Fruit fly (Drosophila melanogaster) whole organism, pupa: ENCODE data around the gene CG5910.

Experiments
- CG10348 ChIP-seq: fragments of 200-800 bp; sonication (Bioruptor generic); IDR thresholded peaks from 2 replicates; pipeline ENCODE4 v1.3.6; 2022; ENCODE audit warnings: missing biosample characterization, missing genetic modification characterization
- CG12605 ChIP-seq: fragments of 200-800 bp; sonication (Bioruptor generic); IDR thresholded peaks from 2 replicates; pipeline ENCODE4 v1.3.6; 2022; ENCODE audit warnings: missing biosample characterization, missing genetic modification characterization
- CG13204 ChIP-seq: fragments of 200-800 bp; sonication (Bioruptor generic); optimal IDR thresholded peaks from 2 replicates; lab custom pipeline; 2018; ENCODE audit warnings: missing biosample characterization, mild to moderate bottlenecking, missing genetic modification characterization, moderate library complexity
- CG14655 ChIP-seq: fragments of 200-800 bp; sonication (Bioruptor generic); optimal IDR thresholded peaks from 3 replicates; lab custom pipeline; 2017; ENCODE audit warnings: mild to moderate bottlenecking, missing biosample characterization, missing genetic modification reagents, missing genetic modification characterization
- CG15710 ChIP-seq: fragments of 200-800 bp; sonication (Bioruptor generic); optimal IDR thresholded peaks from 2 replicates; lab custom pipeline; 2018; ENCODE audit warnings: missing biosample characterization, mild to moderate bottlenecking, missing genetic modification characterization, moderate library complexity
- CG17806 ChIP-seq: fragments of 200-800 bp; sonication (Bioruptor generic); optimal IDR thresholded peaks from 2 replicates; lab custom pipeline; 2018; ENCODE audit warnings: missing biosample characterization, mild to moderate bottlenecking, missing genetic modification characterization, moderate library complexity
- CG32121 ChIP-seq: fragments of 200-800 bp; sonication (Bioruptor generic); IDR thresholded peaks from 2 replicates; pipeline ENCODE4 v1.3.6; 2022; ENCODE audit warnings: missing biosample characterization, missing genetic modification characterization
- CG34367 ChIP-seq: fragments of 200-800 bp; sonication (Bioruptor generic); optimal IDR thresholded peaks from 2 replicates; lab custom pipeline; 2018; ENCODE audit warnings: missing biosample characterization, mild to moderate bottlenecking, missing genetic modification characterization
- CG4496 ChIP-seq: fragments of 200-800 bp; sonication (Bioruptor generic); IDR thresholded peaks from 3 replicates; pipeline ENCODE4 v1.3.6; 2022; ENCODE audit warnings: missing biosample characterization, missing genetic modification characterization
- CG8159 ChIP-seq: fragments of 200-800 bp; sonication (Bioruptor generic); optimal IDR thresholded peaks from 3 replicates; lab custom pipeline; 2018; ENCODE audit warnings: missing biosample characterization, mild to moderate bottlenecking, missing genetic modification characterization, moderate library complexity
- CG8301 ChIP-seq: fragments of 200-800 bp; sonication (Bioruptor generic); optimal IDR thresholded peaks from 2 replicates; lab custom pipeline; 2018; ENCODE audit warnings: missing biosample characterization, mild to moderate bottlenecking, missing genetic modification characterization
- CG9948 ChIP-seq: fragments of 200-800 bp; sonication (Bioruptor generic); optimal IDR thresholded peaks from 2 replicates; lab custom pipeline; 2018; ENCODE audit warnings: missing biosample characterization, mild to moderate bottlenecking, missing genetic modification characterization, moderate library complexity
- D1 ChIP-seq: fragments of 200-800 bp; sonication (Bioruptor generic); optimal IDR thresholded peaks from 2 replicates; lab custom pipeline; 2018; ENCODE audit warnings: missing biosample characterization, mild to moderate bottlenecking, missing genetic modification characterization, moderate library complexity
- EcR ChIP-seq: fragments of 200-800 bp; sonication (Bioruptor generic); optimal IDR thresholded peaks from 3 replicates; lab custom pipeline; 2019; ENCODE audit warnings: missing biosample characterization, missing genetic modification characterization, mild to moderate bottlenecking, moderate library complexity, missing genetic modification reagents
- Ets98B ChIP-seq: fragments of 200-800 bp; sonication (Bioruptor generic); IDR thresholded peaks from 2 replicates; pipeline ENCODE4 v1.3.6; 2022; ENCODE audit warnings: missing biosample characterization, missing genetic modification characterization
- Pif1A ChIP-seq: fragments of 200-800 bp; sonication (Bioruptor generic); optimal IDR thresholded peaks from 3 replicates; lab custom pipeline; 2016; ENCODE audit warnings: missing biosample characterization, missing genetic modification characterization
- Pif1B ChIP-seq: fragments of 200-800 bp; sonication (Bioruptor generic); optimal IDR thresholded peaks from 3 replicates; lab custom pipeline; 2016; ENCODE audit warnings: missing biosample characterization, missing genetic modification characterization
- Snoo ChIP-seq: fragments of 200-800 bp; sonication (Bioruptor generic); optimal IDR thresholded peaks from 3 replicates; lab custom pipeline; 2017; ENCODE audit warnings: missing biosample characterization, mild to moderate bottlenecking, missing genetic modification characterization, inconsistent platforms
- fd96Ca ChIP-seq: fragments of 200-800 bp; sonication (Bioruptor generic); IDR thresholded peaks from 3 replicates; pipeline ENCODE4 v1.3.6; 2022; ENCODE audit warnings: missing biosample characterization, missing genetic modification characterization
- gl ChIP-seq: fragments of 200-800 bp; sonication (Bioruptor generic); optimal IDR thresholded peaks from 2 replicates; lab custom pipeline; 2018; ENCODE audit warnings: missing biosample characterization, mild to moderate bottlenecking, missing genetic modification characterization
- rn ChIP-seq: fragments of 200-800 bp; sonication (Bioruptor generic); IDR thresholded peaks from 2 replicates; pipeline ENCODE4 v1.3.6; 2022; ENCODE audit warnings: missing biosample characterization, missing genetic modification characterization

The CG5910 gene

DNA sequence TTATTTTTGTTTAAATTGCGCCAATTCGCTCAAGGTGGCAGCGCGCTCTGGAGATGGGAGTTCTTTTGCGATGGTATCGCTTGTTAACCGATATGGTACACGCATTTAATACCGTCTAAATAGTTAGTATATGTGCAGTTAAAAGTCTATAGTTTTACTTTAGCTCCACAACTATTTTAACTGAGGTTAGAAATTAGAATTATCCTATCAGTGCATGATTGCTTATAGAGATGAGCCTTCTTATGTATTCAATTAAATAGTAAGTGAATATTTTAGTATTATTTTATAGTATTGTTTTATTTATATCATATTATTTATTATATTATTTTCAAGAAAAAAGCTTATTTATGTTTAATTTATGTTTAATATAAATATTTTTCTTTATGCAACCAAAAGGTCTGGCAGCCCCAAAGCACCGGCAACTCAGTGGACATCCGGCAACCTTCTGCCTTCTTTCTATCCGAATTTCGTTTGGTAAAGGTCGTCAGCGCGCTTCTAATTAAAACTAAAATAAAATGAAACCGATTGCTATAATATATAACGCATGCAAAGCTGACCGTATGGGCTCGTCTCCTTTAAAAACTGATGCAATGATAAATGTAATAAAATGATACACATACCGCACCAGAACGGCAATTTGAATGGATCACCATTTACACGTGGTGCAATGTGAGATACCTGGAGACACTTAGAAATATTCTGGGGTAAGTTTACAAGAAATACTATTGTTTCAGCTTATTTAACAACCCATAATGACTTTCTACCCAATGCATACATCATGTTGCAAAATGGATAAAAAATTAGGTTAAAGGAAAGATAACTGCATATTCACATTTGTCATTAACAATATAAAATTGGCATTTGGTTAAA lies 10.8 kb downstream of the CG5910 start, which contains the start of gene CG5199:
TSS of gene CG5199 (minus strand) at position 52 of the 870 bp plus-strand sequence.
- TF ChIP-seq EcR (GFP tag; lab: Kevin White, UChicago): no peak
- TF ChIP-seq gl: no peak
- TF ChIP-seq Snoo (tag; lab: Kevin White, UChicago): peak; percentile 53
- peak; percentile 29; the same call in 1 of the 2 replicates for TF ChIP-seq CG32121 (GFP tag; lab: Robert Waterston, UW)
- peak; percentile 64 for TF ChIP-seq CG8159 (tag; lab: Kevin White, UChicago)
- peak; percentile 14 for TF ChIP-seq Pif1B (GFP tag; lab: Kevin White, UChicago)
- TF ChIP-seq CG9948 (tag; lab: Kevin White, UChicago): peak; percentile 43
- 0 out of 3 replicates have a peak, but pooled peaks have one; percentile 35 for TF ChIP-seq CG4496 (GFP tag; lab: Robert Waterston, UW)
- no peak for TF ChIP-seq CG13204 (GFP tag; lab: Kevin White, UChicago)
- peak; percentile 59 for TF ChIP-seq CG15710
- peak; percentile 47 for TF ChIP-seq CG14655 (GFP tag; lab: Kevin White, UChicago)
- no peak for TF ChIP-seq CG8301 (tag; lab: Kevin White, UChicago)

DNA sequence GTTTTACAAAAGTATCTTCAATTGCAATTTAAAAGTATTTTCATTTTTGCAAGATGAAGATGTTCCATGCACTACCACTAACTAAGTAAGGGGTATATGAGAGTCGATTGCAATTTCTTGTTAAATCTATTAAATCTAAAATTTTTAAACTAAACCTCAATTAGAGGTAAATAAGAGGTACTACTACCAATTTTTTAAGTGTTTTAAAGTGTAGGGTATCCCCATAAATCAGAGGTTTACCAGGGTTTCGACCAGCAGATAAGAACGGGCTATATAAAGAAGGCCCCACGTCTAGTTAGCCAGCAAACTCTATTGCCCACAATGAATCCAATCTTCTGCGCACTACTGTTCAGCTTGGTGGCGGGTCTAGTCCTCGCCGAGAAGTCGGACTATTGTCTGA lies 18.2 kb downstream of the CG5910 start, which contains the start of gene mag:
TSS of gene mag (plus strand) at position 301 of the 400 bp plus-strand sequence.
- no peak for TF ChIP-seq CG8301 (tag; lab: Kevin White, UChicago)
- TF ChIP-seq Ets98B (GFP tag; lab: Robert Waterston, UW): no peak
- TF ChIP-seq CG34367 (tag; lab: Kevin White, UChicago): no peak
- no peak for TF ChIP-seq CG9948 (tag; lab: Kevin White, UChicago)
- no peak for TF ChIP-seq CG4496 (GFP tag; lab: Robert Waterston, UW)
- no peak for TF ChIP-seq CG17806
- no peak for TF ChIP-seq Snoo (tag; lab: Kevin White, UChicago)
- no peak for TF ChIP-seq EcR (GFP tag; lab: Kevin White, UChicago)
- TF ChIP-seq rn (GFP tag; lab: Robert Waterston, UW): no peak
- TF ChIP-seq gl: no peak

DNA sequence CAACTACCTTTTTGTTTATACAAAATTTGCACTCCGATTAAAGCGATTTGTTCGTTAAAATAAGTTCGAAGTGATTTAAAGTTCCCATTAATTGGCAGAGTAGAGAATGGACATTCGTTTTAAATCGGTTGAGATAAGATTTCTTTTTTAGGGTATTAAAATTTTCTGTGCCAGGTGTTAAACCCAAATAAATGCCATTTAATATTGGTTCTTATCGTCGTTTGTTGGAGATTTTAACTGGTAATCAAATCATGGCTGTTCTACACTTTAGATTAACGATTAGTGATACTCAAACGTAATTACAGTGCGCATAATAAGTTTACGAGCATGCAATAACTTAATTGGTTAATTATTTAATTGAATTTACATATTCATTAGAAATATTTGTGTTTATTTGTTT lies 20.2 kb downstream of the CG5910 start:
- no peak for TF ChIP-seq CG12605 (GFP tag; lab: Robert Waterston, UW)
- no peak for TF ChIP-seq CG8301 (tag; lab: Kevin White, UChicago)
- no peak for TF ChIP-seq D1
- no peak for TF ChIP-seq Ets98B (GFP tag; lab: Robert Waterston, UW)
- no peak for TF ChIP-seq gl
- TF ChIP-seq CG17806: no peak
- TF ChIP-seq CG8159 (tag; lab: Kevin White, UChicago): no peak
- no peak for TF ChIP-seq CG4496 (GFP tag; lab: Robert Waterston, UW)
- no peak for TF ChIP-seq CG9948 (tag; lab: Kevin White, UChicago)
- no peak for TF ChIP-seq CG14655 (GFP tag; lab: Kevin White, UChicago)
- TF ChIP-seq Pif1B (GFP tag; lab: Kevin White, UChicago): no peak
- TF ChIP-seq rn (GFP tag; lab: Robert Waterston, UW): no peak
- no peak for TF ChIP-seq CG10348
- TF ChIP-seq fd96Ca: no peak
- TF ChIP-seq Pif1A (GFP tag; lab: Kevin White, UChicago): no peak
- no peak for TF ChIP-seq CG32121 (GFP tag; lab: Robert Waterston, UW)
- TF ChIP-seq CG34367 (tag; lab: Kevin White, UChicago): no peak
- no peak for TF ChIP-seq CG15710
- TF ChIP-seq CG13204 (GFP tag; lab: Kevin White, UChicago): no peak

DNA sequence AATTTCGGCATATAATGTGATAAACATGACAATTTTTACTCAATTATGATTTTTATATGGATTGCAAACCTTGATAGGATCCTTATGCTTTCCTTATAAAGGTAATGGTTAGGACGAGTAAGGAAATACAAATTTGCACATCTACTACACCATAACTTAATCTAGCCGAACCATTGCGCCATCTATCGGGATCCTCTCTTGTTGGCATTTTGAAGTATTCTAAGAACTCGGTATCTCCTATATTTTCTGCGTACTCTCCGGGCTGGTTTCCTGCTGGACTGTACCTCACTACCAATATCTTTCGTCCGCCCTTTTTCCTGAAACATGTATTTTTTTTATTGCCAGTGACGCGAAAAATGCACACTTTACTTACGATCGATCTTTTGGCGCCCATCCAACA lies 22.5 kb downstream of the CG5910 start, which contains the start of gene atk:
TSS of gene atk (minus strand) at position 186 of the 400 bp plus-strand sequence.
- TF ChIP-seq gl: no peak
- no peak for TF ChIP-seq EcR (GFP tag; lab: Kevin White, UChicago)
- TF ChIP-seq CG12605 (GFP tag; lab: Robert Waterston, UW): no peak
- TF ChIP-seq fd96Ca: no peak
- TF ChIP-seq D1: no peak
- TF ChIP-seq CG8159 (tag; lab: Kevin White, UChicago): no peak
- no peak for TF ChIP-seq Pif1B (GFP tag; lab: Kevin White, UChicago)

DNA sequence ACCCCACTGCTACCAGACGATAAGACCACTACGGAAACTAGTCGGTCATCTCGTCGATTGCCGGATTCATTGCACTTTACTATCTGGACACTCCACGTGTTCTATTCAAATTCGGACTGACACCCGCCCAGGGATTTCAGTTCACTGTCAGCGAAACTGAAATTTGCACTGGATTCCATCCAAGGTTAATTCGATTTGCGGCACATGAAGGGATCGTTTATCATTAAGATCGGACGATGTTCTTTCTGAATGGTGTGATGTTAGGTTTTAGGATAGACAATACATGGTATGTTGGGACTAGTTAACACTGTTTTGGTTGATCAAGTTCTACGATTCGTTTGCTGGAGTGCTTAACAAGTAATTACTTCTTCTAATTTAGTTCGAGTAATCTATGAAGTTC lies 23.7 kb downstream of the CG5910 start, which contains the start of gene CG42764:
TSS of gene CG42764 (minus strand) at position 101 of the 400 bp plus-strand sequence.
- no peak for TF ChIP-seq CG8159 (tag; lab: Kevin White, UChicago)
- no peak for TF ChIP-seq Snoo (tag; lab: Kevin White, UChicago)

DNA sequence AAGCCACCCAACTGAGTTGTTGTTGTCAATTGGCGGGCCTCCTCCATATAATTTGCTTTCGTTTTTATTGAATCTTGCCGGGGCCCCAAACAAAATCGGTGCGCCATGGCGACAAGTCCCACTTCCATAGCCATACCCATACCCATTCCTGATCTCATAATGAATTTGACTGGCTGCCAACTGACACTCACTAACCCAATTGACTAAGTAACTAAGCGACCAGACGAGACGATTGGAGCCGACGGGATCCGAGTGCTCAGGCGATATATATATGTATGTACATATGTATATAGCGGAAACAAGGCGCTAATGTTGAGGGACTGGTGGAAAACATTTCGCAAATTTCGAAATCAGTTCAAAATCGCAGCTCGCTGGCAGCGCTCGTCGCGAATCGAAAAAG lies 24.4 kb downstream of the CG5910 start, which contains the start of gene Tdh:
TSS of gene Tdh (plus strand) at position 346 of the 400 bp plus-strand sequence.
- TF ChIP-seq CG32121 (GFP tag; lab: Robert Waterston, UW) (no peak), CG14655 (GFP tag; lab: Kevin White, UChicago) (no peak)
